Worm (Caenorhabditis elegans): Measurements from ENCODE around the gene W09D6.5.

W09D6.5 gene

DNA sequence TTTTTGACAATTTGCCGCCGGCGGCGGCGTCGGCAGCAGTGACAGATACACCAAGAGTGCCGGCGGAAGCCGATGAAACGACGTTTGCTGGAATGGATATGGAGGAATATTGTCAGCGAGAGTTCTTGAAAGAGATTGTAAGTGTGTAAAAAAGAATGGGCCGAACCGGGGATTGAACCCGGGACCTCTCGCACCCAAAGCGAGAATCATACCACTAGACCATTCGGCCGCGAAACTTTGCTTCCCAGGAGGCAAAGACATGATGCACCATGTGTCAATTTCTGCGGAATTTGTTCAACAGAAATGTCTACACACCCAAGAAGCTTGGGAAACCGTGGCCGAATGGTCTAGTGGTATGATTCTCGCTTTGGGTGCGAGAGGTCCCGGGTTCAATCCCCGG lies 21.6 kb upstream of the W09D6.5 start (continued):
- TF ChIP-seq nhr-71 (tag; optimal IDR thresholded peaks at IDR 0.05), result peak; percentile 90
- peak; percentile 49 for TF ChIP-seq mef-2 (tag; optimal IDR thresholded peaks at IDR 0.05)
- TF ChIP-seq lin-13 (GFP tag; optimal IDR thresholded peaks at IDR 0.05), result peak; percentile 71
- peak; percentile 88 for TF ChIP-seq tbx-2 (tag; optimal IDR thresholded peaks at IDR 0.05)
- peak; percentile 61 for TF ChIP-seq grh-1 (GFP tag; IDR thresholded peaks at IDR 0.05)
- peak; percentile 53 for TF ChIP-seq fkh-4 (tag; optimal IDR thresholded peaks at IDR 0.05; ENCODE audit: borderline replicate concordance)
- TF ChIP-seq sox-4 (tag; optimal IDR thresholded peaks at IDR 0.05), result peak; percentile 50
- peak; percentile 83 for TF ChIP-seq swsn-7 (tag; optimal IDR thresholded peaks at IDR 0.05)
- peak; percentile 69 for TF ChIP-seq F16B12.6 (tag; optimal IDR thresholded peaks at IDR 0.05)
- peak; percentile 68 for TF ChIP-seq snpc-4 (tag; optimal IDR thresholded peaks at IDR 0.05)
- no peak for TF ChIP-seq nhr-11 (tag; optimal IDR thresholded peaks at IDR 0.05)
- TF ChIP-seq rnt-1 (tag; optimal IDR thresholded peaks at IDR 0.05), result peak; percentile 95
- peak; percentile 79 for TF ChIP-seq skn-1 (tag; optimal IDR thresholded peaks at IDR 0.05)
- TF ChIP-seq nhr-85 (tag), result peak; percentile 90
- TF ChIP-seq nhr-76 (tag; optimal IDR thresholded peaks at IDR 0.05), result no peak
- TF ChIP-seq unc-98 (GFP tag; IDR thresholded peaks at IDR 0.05), result peak; percentile 69
- peak; percentile 79 for TF ChIP-seq unc-130 (tag; optimal IDR thresholded peaks at IDR 0.05)

DNA sequence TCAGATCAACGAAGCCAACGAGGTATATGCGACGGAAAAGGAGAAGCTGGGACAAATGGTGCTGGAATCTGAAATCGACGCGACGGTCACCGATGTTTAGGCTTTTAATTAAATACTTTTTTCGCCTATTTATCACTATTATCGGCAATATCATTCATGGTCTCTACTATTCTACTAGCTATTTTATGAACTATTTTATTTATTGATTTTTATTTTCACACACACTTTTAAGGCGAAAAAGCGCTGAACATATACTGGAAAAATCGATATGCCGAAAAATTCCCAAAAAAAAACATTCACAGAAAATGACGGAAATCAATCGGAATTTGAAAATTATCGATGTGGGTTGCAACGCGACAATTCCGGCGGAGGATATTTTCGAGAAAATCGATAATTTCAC lies 19.7 kb upstream of the W09D6.5 start, which contains the start of gene W09D6.1:
Gene W09D6.1 (plus strand): TSS at position 301 of the 400 bp plus-strand sequence.
- TF ChIP-seq egl-13 (tag; optimal IDR thresholded peaks at IDR 0.05), result no peak
- TF ChIP-seq efl-1 (optimal IDR thresholded peaks at IDR 0.05), result no peak
- TF ChIP-seq efl-1 (GFP tag; optimal IDR thresholded peaks at IDR 0.05 in 1 of 2), result peak in 1 of 2 experiments; percentile 33

DNA sequence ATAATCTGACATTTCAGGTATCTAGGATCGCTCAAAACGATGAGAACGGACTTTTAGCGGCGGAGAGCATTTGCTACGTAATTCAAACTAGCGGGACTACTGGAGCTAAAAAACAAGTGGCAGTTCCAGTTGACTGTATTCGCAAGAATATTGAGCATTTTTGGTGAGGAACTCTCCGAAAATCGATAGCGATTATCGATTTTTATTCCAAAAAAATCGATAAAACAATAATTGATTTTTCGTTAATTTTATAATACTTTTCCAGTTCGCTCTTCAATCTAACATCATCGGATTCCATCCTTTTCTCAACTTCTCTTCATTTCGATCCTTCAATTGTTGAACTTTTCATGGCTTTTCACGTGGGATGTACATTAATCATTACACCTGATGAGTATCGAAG lies 19.0 kb upstream of the W09D6.5 start:
- no peak for TF ChIP-seq sup-37 (GFP tag; optimal IDR thresholded peaks at IDR 0.05)
- no peak for TF ChIP-seq efl-1 (optimal IDR thresholded peaks at IDR 0.05)
- TF ChIP-seq efl-1 (GFP tag; optimal IDR thresholded peaks at IDR 0.05 in 1 of 2), result peak in 1 of 2 experiments; percentile 16

DNA sequence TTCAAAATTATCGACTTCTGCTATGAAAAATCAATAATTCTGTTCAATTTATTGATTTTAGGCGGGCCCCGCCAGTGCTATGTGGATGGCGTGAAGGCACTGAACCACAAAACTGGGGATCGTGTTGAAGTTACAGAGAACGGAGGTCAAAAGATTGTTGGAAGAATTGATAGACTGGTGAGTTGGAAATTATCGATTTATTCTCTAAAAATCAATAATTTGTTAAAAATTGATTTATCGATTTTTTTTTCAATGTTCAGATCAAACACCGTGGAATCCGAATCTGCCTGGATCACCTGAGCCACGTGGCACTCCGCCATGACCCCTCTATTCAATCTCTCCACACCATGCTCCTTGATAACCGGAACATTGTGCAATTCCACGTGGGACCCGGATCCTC lies 18.1 kb upstream of the W09D6.5 start:
- TF ChIP-seq nhr-20 (tag; optimal IDR thresholded peaks at IDR 0.05) (no peak), unc-62 (GFP tag; optimal IDR thresholded peaks at IDR 0.05) (no peak), ets-5 (GFP tag; IDR thresholded peaks at IDR 0.05) (no peak), xbp-1 (tag; optimal IDR thresholded peaks at IDR 0.05) (no peak), ama-1 (optimal IDR thresholded peaks at IDR 0.05) (no peak), mab-9 (GFP tag; IDR thresholded peaks at IDR 0.05) (no peak), pqm-1 (tag; optimal IDR thresholded peaks at IDR 0.05) (no peak), elt-2 (tag; optimal IDR thresholded peaks at IDR 0.05) (no peak), tlp-1 (tag; optimal IDR thresholded peaks at IDR 0.05) (no peak), snu-23 (GFP tag; optimal IDR thresholded peaks at IDR 0.05) (no peak), ceh-88 (GFP tag; IDR thresholded peaks at IDR 0.05) (no peak), vab-15 (tag; optimal IDR thresholded peaks at IDR 0.05) (no peak), grh-1 (GFP tag; IDR thresholded peaks at IDR 0.05) (no peak), nhr-84 (tag; optimal IDR thresholded peaks at IDR 0.05) (no peak), ces-1 (GFP tag; optimal IDR thresholded peaks at IDR 0.05) (no peak), mef-2 (tag; optimal IDR thresholded peaks at IDR 0.05) (no peak), lsy-2 (tag; optimal IDR thresholded peaks at IDR 0.05) (no peak)

DNA sequence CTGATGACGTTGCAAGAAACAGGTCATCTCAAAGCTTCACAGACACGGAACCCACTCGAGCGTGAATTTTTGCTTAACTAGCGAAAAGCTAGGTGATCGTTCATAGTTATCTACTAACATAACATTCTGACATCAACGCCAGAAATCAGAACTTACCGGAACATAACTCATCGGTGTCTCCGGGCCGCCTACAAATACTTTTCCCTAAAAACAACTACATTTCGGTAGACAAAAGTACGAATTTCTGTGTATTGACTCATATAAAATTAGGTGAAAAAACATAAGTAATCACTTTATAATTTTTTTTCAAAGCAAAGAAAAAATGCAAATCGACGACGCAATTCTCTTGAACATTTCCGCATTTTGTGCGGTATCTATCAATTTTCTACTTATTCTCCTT lies 14.1 kb upstream of the W09D6.5 start, which contains the start of gene str-261:
Gene str-261 (plus strand): TSS at position 301 of the 400 bp plus-strand sequence.
- TF ChIP-seq efl-1 (optimal IDR thresholded peaks at IDR 0.05), result no peak
- peak in 1 of 2 experiments; percentile 13 for TF ChIP-seq efl-1 (GFP tag; optimal IDR thresholded peaks at IDR 0.05 in 1 of 2)
- TF ChIP-seq lin-13 (GFP tag; optimal IDR thresholded peaks at IDR 0.05), result no peak

All from whole organism, L1 larva.